Worm (Caenorhabditis elegans) whole organism, L1 larva: ENCODE data around the gene F31F6.1.
A peak's percentile ranks its signal among the peaks of the same experiment; 100 is the strongest.

Source experiments
- C16A3.4 ChIP-seq: fragments of 150-350 bp; optimal IDR thresholded peaks from 2 replicates; lab custom pipeline; 2014; ENCODE audit warnings: missing biosample characterization, missing genetic modification characterization
- F16B12.6 ChIP-seq: fragments of 150-350 bp; optimal IDR thresholded peaks from 2 replicates; lab custom pipeline; 2014; ENCODE audit warnings: missing biosample characterization, missing genetic modification characterization
- Y116A8C.19 ChIP-seq: sonication (generic microtip); optimal IDR thresholded peaks from 2 replicates; lab custom pipeline; 2016; ENCODE audit warnings: missing compliant biosample characterization, missing genetic modification characterization, borderline replicate concordance
- aha-1 ChIP-seq: fragments of 150-350 bp; optimal IDR thresholded peaks from 2 replicates; lab custom pipeline; 2014; ENCODE audit warnings: missing biosample characterization, missing genetic modification characterization
- alr-1 ChIP-seq: fragments of 200-800 bp; sonication (Bioruptor generic); optimal IDR thresholded peaks from 2 replicates; lab custom pipeline; 2018; ENCODE audit warnings: borderline replicate concordance, mild to moderate bottlenecking, missing genetic modification characterization, missing compliant biosample characterization
- blmp-1 ChIP-seq: fragments of 150-350 bp; optimal IDR thresholded peaks from 2 replicates; lab custom pipeline; 2014; ENCODE audit warnings: missing biosample characterization, missing genetic modification characterization
- ceh-82 ChIP-seq, 3 experiments: fragments of 150-350 bp in 1 of 3; sonication (generic microtip) in 2 of 3; optimal IDR thresholded peaks; 2 replicates each; lab custom pipeline; 2014 to 2017; ENCODE audit warnings: missing biosample characterization in 3 of 3, missing genetic modification characterization in 3 of 3
- ceh-88 ChIP-seq: fragments of 200-800 bp; sonication (Bioruptor generic); IDR thresholded peaks from 2 replicates; pipeline ENCODE4 v1.3.6; 2022; ENCODE audit warnings: missing genetic modification characterization, missing compliant biosample characterization
- dpl-1 ChIP-seq, 3 experiments: fragments of 150-350 bp in 2 of 3; sonication (generic microtip) in 1 of 3; optimal IDR thresholded peaks; 2 replicates each; lab custom pipeline; 2014 to 2017; ENCODE audit warnings: missing biosample characterization in 3 of 3, missing genetic modification characterization in 3 of 3, missing genetic modification reagents in 3 of 3
- dsc-1 ChIP-seq: sonication (generic microtip); optimal IDR thresholded peaks from 2 replicates; lab custom pipeline; 2016; ENCODE audit warnings: mild to moderate bottlenecking, missing genetic modification characterization, missing compliant biosample characterization
- efl-1 ChIP-seq, 4 experiments: fragments of 150-350 bp; optimal IDR thresholded peaks in 3 of 4; peaks in 1 of 4; 1 replicate in 1 of 4; 2 replicates in 3 of 4; lab custom pipeline; 2014; ENCODE audit warnings: missing biosample characterization in 2 of 4, missing genetic modification characterization in 2 of 4, missing genetic modification reagents in 2 of 4
- egl-13 ChIP-seq: sonication (generic microtip); optimal IDR thresholded peaks from 2 replicates; lab custom pipeline; 2016; ENCODE audit warnings: missing genotype, missing genetic modification reagents, missing genetic modification characterization, missing compliant biosample characterization
- elt-3 ChIP-seq, 6 experiments: fragments of 150-350 bp in 1 of 6; sonication (generic microtip); optimal IDR thresholded peaks; 2 replicates each; lab custom pipeline; 2017 to 2018; ENCODE audit warnings: missing biosample characterization in 6 of 6, missing genetic modification characterization in 6 of 6, inconsistent platforms in 1 of 6
- fkh-4 ChIP-seq: sonication (generic microtip); optimal IDR thresholded peaks from 2 replicates; lab custom pipeline; 2016; ENCODE audit warnings: missing compliant biosample characterization, missing genetic modification characterization, borderline replicate concordance
- hlh-4 ChIP-seq: sonication (generic microtip); optimal IDR thresholded peaks from 2 replicates; lab custom pipeline; 2016; ENCODE audit warnings: mild to moderate bottlenecking, missing genetic modification characterization, missing compliant biosample characterization
- lin-35 ChIP-seq, 2 experiments: fragments of 150-350 bp; optimal IDR thresholded peaks; 2 replicates each; lab custom pipeline; 2014; ENCODE audit warnings: missing biosample characterization in 2 of 2, missing genetic modification characterization in 2 of 2, missing genetic modification reagents in 2 of 2
- lir-3 ChIP-seq: sonication (generic microtip); optimal IDR thresholded peaks from 2 replicates; lab custom pipeline; 2016; ENCODE audit warnings: mild to moderate bottlenecking, missing genetic modification characterization, moderate library complexity, missing compliant biosample characterization; ENCODE audit not compliant: poor library complexity
- lsy-2 ChIP-seq, 2 experiments: fragments of 150-350 bp; optimal IDR thresholded peaks; 2 replicates each; lab custom pipeline; 2014; ENCODE audit warnings: missing biosample characterization in 2 of 2, missing genetic modification characterization in 2 of 2
- mdl-1 ChIP-seq, 2 experiments: fragments of 150-350 bp; optimal IDR thresholded peaks; 2 replicates each; lab custom pipeline; 2014 to 2017; ENCODE audit warnings: missing biosample characterization in 2 of 2, missing genetic modification characterization in 2 of 2, inconsistent platforms in 1 of 2
- nhr-12 ChIP-seq: sonication (generic microtip); optimal IDR thresholded peaks from 2 replicates; lab custom pipeline; 2017; ENCODE audit warnings: missing biosample characterization, missing genetic modification characterization
- nhr-19 ChIP-seq: fragments of 200-800 bp; sonication (Bioruptor generic); conservative IDR thresholded peaks from 2 replicates; pipeline ENCODE4 v1.3.6; 2022; ENCODE audit warnings: missing genetic modification characterization, missing compliant biosample characterization
- nhr-20 ChIP-seq: sonication (generic microtip); optimal IDR thresholded peaks from 2 replicates; lab custom pipeline; 2016; ENCODE audit warnings: mild to moderate bottlenecking, missing genetic modification characterization, missing compliant biosample characterization
- nhr-237 ChIP-seq: fragments of 150-350 bp; optimal IDR thresholded peaks from 2 replicates; lab custom pipeline; 2014; ENCODE audit warnings: missing biosample characterization, missing genetic modification characterization
- nhr-71 ChIP-seq: sonication (generic microtip); optimal IDR thresholded peaks from 2 replicates; lab custom pipeline; 2016; ENCODE audit warnings: mild to moderate bottlenecking, missing genetic modification characterization, moderate library complexity, missing compliant biosample characterization
- nhr-84 ChIP-seq: sonication (generic microtip); optimal IDR thresholded peaks from 2 replicates; lab custom pipeline; 2017; ENCODE audit warnings: missing biosample characterization, missing genetic modification characterization
- nhr-85 ChIP-seq: sonication (generic microtip); peaks from one replicate; lab custom pipeline; 2016; ENCODE audit warnings: missing genetic modification characterization, inconsistent platforms, missing compliant biosample characterization
- nhr-90 ChIP-seq: sonication (generic microtip); optimal IDR thresholded peaks from 2 replicates; lab custom pipeline; 2016; ENCODE audit warnings: mild to moderate bottlenecking, missing genetic modification characterization, missing compliant biosample characterization; ENCODE audit not compliant: poor library complexity
- pag-3 ChIP-seq: sonication (generic microtip); optimal IDR thresholded peaks from 2 replicates; lab custom pipeline; 2017; ENCODE audit warnings: missing genetic modification characterization, mild to moderate bottlenecking, missing compliant biosample characterization, antibody characterized with exemption, borderline replicate concordance; ENCODE audit not compliant: insufficient read depth
- pax-3 ChIP-seq: fragments of 200-800 bp; sonication (Bioruptor generic); optimal IDR thresholded peaks from 2 replicates; lab custom pipeline; 2018; ENCODE audit warnings: mild to moderate bottlenecking, missing genetic modification characterization, moderate library complexity, missing compliant biosample characterization
- pqm-1 ChIP-seq: sonication (generic microtip); optimal IDR thresholded peaks from 3 replicates; lab custom pipeline; 2017; ENCODE audit warnings: missing biosample characterization, missing genetic modification characterization
- snpc-4 ChIP-seq: fragments of 150-350 bp; optimal IDR thresholded peaks from 2 replicates; lab custom pipeline; 2014; ENCODE audit warnings: missing biosample characterization, missing genetic modification characterization
- snu-23 ChIP-seq: sonication (generic microtip); optimal IDR thresholded peaks from 2 replicates; lab custom pipeline; 2016; ENCODE audit warnings: missing genetic modification characterization, missing compliant biosample characterization
- sptf-1 ChIP-seq: fragments of 150-350 bp; optimal IDR thresholded peaks from 2 replicates; lab custom pipeline; 2014; ENCODE audit warnings: missing biosample characterization, missing genetic modification characterization
- tbx-2 ChIP-seq: sonication (generic microtip); optimal IDR thresholded peaks from 2 replicates; lab custom pipeline; 2016; ENCODE audit warnings: missing genetic modification characterization, missing compliant biosample characterization
- unc-130 ChIP-seq: fragments of 150-350 bp; optimal IDR thresholded peaks from 2 replicates; lab custom pipeline; 2017; ENCODE audit warnings: missing biosample characterization, missing genetic modification characterization, inconsistent platforms
- unc-86 ChIP-seq: sonication (generic microtip); optimal IDR thresholded peaks from 2 replicates; lab custom pipeline; 2016; ENCODE audit warnings: missing genetic modification characterization, missing compliant biosample characterization
- vab-15 ChIP-seq: sonication (generic microtip); optimal IDR thresholded peaks from 2 replicates; lab custom pipeline; 2017; ENCODE audit warnings: missing genotype, mild to moderate bottlenecking, missing genetic modification characterization, missing compliant biosample characterization
- ztf-11 ChIP-seq, 2 experiments: sonication (generic microtip); optimal IDR thresholded peaks; 2 replicates each; lab custom pipeline; 2016 to 2017; ENCODE audit warnings: missing genetic modification characterization in 2 of 2, missing biosample characterization in 1 of 2, missing compliant biosample characterization in 1 of 2
- ztf-4 ChIP-seq: fragments of 150-350 bp; optimal IDR thresholded peaks from 2 replicates; lab custom pipeline; 2014; ENCODE audit warnings: missing biosample characterization, missing genetic modification characterization

F31F6.1 gene

DNA sequence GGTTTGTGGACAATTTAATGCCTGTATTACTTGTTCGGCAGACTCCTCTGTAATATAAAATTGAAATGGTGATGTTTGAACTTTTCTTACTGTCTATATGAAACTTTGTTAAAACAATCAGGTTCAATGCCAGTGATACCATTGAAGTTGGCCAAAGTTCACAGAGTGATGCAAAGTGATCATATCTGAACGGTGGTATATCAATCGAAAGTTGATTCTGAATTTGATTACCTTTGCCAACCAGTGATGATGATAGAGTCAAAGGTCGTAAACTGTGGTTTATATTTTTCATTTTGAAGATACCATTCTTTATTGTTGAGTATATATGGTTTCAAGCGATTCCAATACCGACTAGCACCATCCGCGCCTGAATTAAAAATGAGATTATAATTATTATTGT, 35.3 kb upstream of the F31F6.1 start:
- TF ChIP-seq nhr-12, result no peak
- TF ChIP-seq ztf-11 (tag; optimal IDR thresholded peaks at IDR 0.05; lab: Kevin White, UChicago), result no peak
- TF ChIP-seq nhr-71, result no peak
- TF ChIP-seq dpl-1 (GFP tag; optimal IDR thresholded peaks at IDR 0.05; lab: Kevin White, UChicago), result no peak
- TF ChIP-seq lin-35 (GFP tag; optimal IDR thresholded peaks at IDR 0.05; lab: Kevin White, UChicago), result no peak
- TF ChIP-seq blmp-1 (tag; lab: Kevin White, UChicago), result peak; percentile 32
- TF ChIP-seq elt-3 (tag; optimal IDR thresholded peaks at IDR 0.05; lab: Kevin White, UChicago), result peak in 4 of 6 experiments; percentile 7 to 49 (median 24)
- TF ChIP-seq pag-3 (tag; lab: Kevin White, UChicago), result no peak
- no peak for TF ChIP-seq nhr-84

ce11 chrX:14900487-14900886, 32.4 kb upstream of the F31F6.1 start:
- TF ChIP-seq elt-3 (tag; optimal IDR thresholded peaks at IDR 0.05; lab: Kevin White, UChicago), result peak in 1 of 6 experiments; percentile 54
- TF ChIP-seq aha-1 (tag; lab: Kevin White, UChicago), result no peak

DNA sequence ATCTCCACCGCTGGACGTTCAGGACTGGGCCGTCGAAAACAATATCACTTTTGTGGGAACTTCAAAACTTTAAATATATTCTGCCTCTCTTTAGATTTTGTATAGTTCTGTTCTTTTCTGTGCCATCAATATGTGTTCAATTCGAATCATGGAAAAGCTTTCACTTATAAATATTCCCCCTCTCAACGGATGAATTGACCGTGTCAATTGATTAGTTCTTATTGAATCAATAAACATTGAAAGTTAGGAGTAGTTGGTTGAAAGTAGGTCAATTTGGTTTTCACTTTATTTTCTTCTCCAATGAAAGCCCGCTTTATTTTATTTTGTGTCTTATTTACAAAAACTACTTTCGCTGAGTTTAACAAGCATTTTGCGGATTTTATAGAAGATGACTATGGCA, 30.1 kb upstream of the F31F6.1 start, which contains the start of gene lips-8:
TSS of gene lips-8 (plus strand) at position 301 of the 400 bp plus-strand sequence.
- peak; percentile 6 for TF ChIP-seq blmp-1 (tag; lab: Kevin White, UChicago)
- TF ChIP-seq snu-23 (GFP tag; lab: Kevin White, UChicago), result no peak

ce11 chrX:14897192-14897591, 29.1 kb upstream of the F31F6.1 start:
- TF ChIP-seq sptf-1 (tag; lab: Kevin White, UChicago), result no peak
- no peak for TF ChIP-seq vab-15 (tag; lab: Kevin White, UChicago)
- no peak for TF ChIP-seq blmp-1 (tag; lab: Kevin White, UChicago)
- TF ChIP-seq efl-1 (optimal IDR thresholded peaks at IDR 0.05; lab: Kevin White, UChicago), result no peak
- TF ChIP-seq efl-1 (GFP tag; optimal IDR thresholded peaks at IDR 0.05 in 1 of 2; lab: Kevin White, UChicago), result peak in 1 of 2 experiments; percentile 3
- peak; percentile 49 for TF ChIP-seq snpc-4
- no peak for TF ChIP-seq Y116A8C.19 (tag; lab: Kevin White, UChicago)
- no peak for TF ChIP-seq dsc-1 (tag; lab: Kevin White, UChicago)

ce11 chrX:14894845-14895244, 26.7 kb upstream of the F31F6.1 start, which contains the start of gene nac-1:
Gene nac-1 (plus strand): TSS chrX:14895145.
- TF ChIP-seq sptf-1 (tag; lab: Kevin White, UChicago) (no peak), pax-3 (tag; lab: Kevin White, UChicago) (no peak), tbx-2 (tag; lab: Kevin White, UChicago) (no peak), pag-3 (tag; lab: Kevin White, UChicago) (no peak), egl-13 (no peak), ceh-88 (GFP tag; lab: Robert Waterston, UW) (no peak), alr-1 (no peak), lir-3 (no peak), unc-86 (no peak), pqm-1 (tag; lab: Kevin White, UChicago) (no peak), C16A3.4 (no peak)

DNA sequence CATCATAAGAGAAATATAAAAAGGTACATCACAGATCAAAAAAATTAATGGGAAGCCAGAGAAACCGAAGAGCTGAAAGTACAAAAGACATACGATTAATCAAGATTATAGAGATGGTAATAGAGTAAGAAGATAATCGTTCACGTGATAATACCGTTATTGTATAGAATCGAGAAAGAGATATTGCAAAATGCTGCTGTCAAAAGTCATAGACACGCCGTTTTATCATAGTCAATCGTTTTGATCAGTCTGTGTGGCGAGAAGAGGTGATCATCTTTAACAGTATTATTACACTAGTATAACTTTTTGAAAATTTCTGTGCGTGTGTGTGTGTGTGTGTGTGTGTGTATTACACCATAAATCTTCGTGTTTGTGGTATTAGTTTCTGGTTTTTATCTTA, 26.3 kb upstream of the F31F6.1 start:
- peak in 1 of 2 experiments; percentile 37 for TF ChIP-seq mdl-1 (tag; optimal IDR thresholded peaks at IDR 0.05; lab: Kevin White, UChicago)
- TF ChIP-seq nhr-237 (tag; lab: Kevin White, UChicago), result no peak
- TF ChIP-seq lin-35 (GFP tag; optimal IDR thresholded peaks at IDR 0.05; lab: Kevin White, UChicago), result peak in 1 of 2 experiments; percentile 22
- no peak for TF ChIP-seq pax-3 (tag; lab: Kevin White, UChicago)
- peak; percentile 76 for TF ChIP-seq nhr-20
- peak; percentile 50 for TF ChIP-seq blmp-1 (tag; lab: Kevin White, UChicago)
- no peak for TF ChIP-seq ceh-82 (tag; optimal IDR thresholded peaks at IDR 0.05; lab: Kevin White, UChicago)
- TF ChIP-seq nhr-90 (tag; lab: Kevin White, UChicago), result peak; percentile 68
- peak; percentile 29 for TF ChIP-seq lir-3
- no peak for TF ChIP-seq pqm-1 (tag; lab: Kevin White, UChicago)
- peak; percentile 57 for TF ChIP-seq snu-23 (GFP tag; lab: Kevin White, UChicago)
- no peak for TF ChIP-seq F16B12.6 (tag; lab: Kevin White, UChicago)
- TF ChIP-seq elt-3 (tag; optimal IDR thresholded peaks at IDR 0.05; lab: Kevin White, UChicago), result peak in 2 of 6 experiments; percentile 73 to 78
- peak; percentile 46 for TF ChIP-seq nhr-19 (GFP tag; lab: Robert Waterston, UW)
- peak; percentile 90 for TF ChIP-seq nhr-85 (tag; lab: Kevin White, UChicago)
- no peak for TF ChIP-seq ztf-4 (tag; lab: Kevin White, UChicago)
- peak; percentile 74 for TF ChIP-seq nhr-71
- no peak for TF ChIP-seq fkh-4 (tag; lab: Kevin White, UChicago)
- TF ChIP-seq dsc-1 (tag; lab: Kevin White, UChicago), result no peak
- TF ChIP-seq tbx-2 (tag; lab: Kevin White, UChicago), result peak; percentile 56
- no peak for TF ChIP-seq hlh-4 (tag; lab: Kevin White, UChicago)
- peak; percentile 66 for TF ChIP-seq unc-130 (tag; lab: Kevin White, UChicago)
- peak in 1 of 2 experiments; percentile 12 for TF ChIP-seq lsy-2 (tag; optimal IDR thresholded peaks at IDR 0.05; lab: Kevin White, UChicago)
